Worm (Caenorhabditis elegans): Measurements from ENCODE around the gene parg-1.

ce11 chrIV:8778045-8778444, 32.0 kb downstream of the parg-1 start, which contains the start of gene C33D9.6:
- TF ChIP-seq nfya-1 (tag; optimal IDR thresholded peaks at IDR 0.05) (no peak), ama-1 (optimal IDR thresholded peaks at IDR 0.05) (no peak), K02D7.2 (tag; optimal IDR thresholded peaks at IDR 0.05) (no peak), nhr-232 (tag; optimal IDR thresholded peaks at IDR 0.05) (no peak), fkh-6 (tag; optimal IDR thresholded peaks at IDR 0.05) (no peak), fkh-10 (GFP tag; optimal IDR thresholded peaks at IDR 0.05) (no peak), C08G9.2 (tag; optimal IDR thresholded peaks at IDR 0.05) (no peak), ceh-9 (tag; optimal IDR thresholded peaks at IDR 0.05) (no peak), hlh-15 (tag; optimal IDR thresholded peaks at IDR 0.05) (no peak), pat-9 (tag; optimal IDR thresholded peaks at IDR 0.05) (no peak), C38D4.7 (GFP tag; optimal IDR thresholded peaks at IDR 0.05) (no peak), elt-2 (tag; optimal IDR thresholded peaks at IDR 0.05) (no peak)
